Worm (Caenorhabditis elegans) whole organism, young adult: ENCODE measurements around the gene C18H7.7.

ENCODE experiments used
- B0035.1 ChIP-seq: sonication (generic microtip); optimal IDR thresholded peaks from 2 replicates; lab custom pipeline; 2016; ENCODE audit warnings: missing genetic modification characterization, mild to moderate bottlenecking, missing compliant biosample characterization, missing genotype, missing genetic modification reagents
- F49E8.2 ChIP-seq: sonication (generic microtip); optimal IDR thresholded peaks from 3 replicates; lab custom pipeline; 2017; ENCODE audit warnings: missing genetic modification characterization, mild to moderate bottlenecking, missing compliant biosample characterization, antibody characterized with exemption, moderate library complexity; ENCODE audit not compliant: insufficient read depth
- hlh-26 ChIP-seq: fragments of 200-800 bp; sonication (Bioruptor generic); conservative IDR thresholded peaks from 2 replicates; pipeline ENCODE4 v1.3.6; 2022; ENCODE audit warnings: missing genetic modification reagents, missing genetic modification characterization, missing compliant biosample characterization
- hmg-1.2 ChIP-seq: fragments of 200-800 bp; sonication (Bioruptor generic); IDR thresholded peaks from 2 replicates; pipeline ENCODE4 v1.3.6; 2022; ENCODE audit warnings: missing genetic modification reagents, missing genetic modification characterization, missing compliant biosample characterization
- hmg-20 ChIP-seq: fragments of 200-800 bp; sonication (Bioruptor generic); IDR thresholded peaks from 2 replicates; pipeline ENCODE4 v1.3.6; 2022; ENCODE audit warnings: missing genetic modification reagents, missing genetic modification characterization, missing compliant biosample characterization
- lin-35 ChIP-seq, 3 experiments: fragments of 150-350 bp in 2 of 3; sonication (generic microtip) in 1 of 3; optimal IDR thresholded peaks; 2 replicates each; lab custom pipeline; 2014 to 2018; ENCODE audit warnings: missing biosample characterization in 3 of 3, missing genetic modification characterization in 3 of 3, missing genetic modification reagents in 3 of 3
- madf-3 ChIP-seq: fragments of 200-800 bp; sonication (Bioruptor generic); IDR thresholded peaks from 2 replicates; pipeline ENCODE4 v1.3.6; 2022; ENCODE audit warnings: missing genetic modification reagents, missing genetic modification characterization, missing compliant biosample characterization
- nfya-1 ChIP-seq: sonication (generic microtip); optimal IDR thresholded peaks from 2 replicates; lab custom pipeline; 2017; ENCODE audit warnings: antibody characterized with exemption, missing compliant biosample characterization, missing genetic modification characterization, borderline replicate concordance; ENCODE audit not compliant: insufficient read depth
- pbrm-1 ChIP-seq: fragments of 200-800 bp; sonication (Bioruptor generic); IDR thresholded peaks from 2 replicates; pipeline ENCODE4 v1.3.6; 2022; ENCODE audit warnings: missing genetic modification reagents, missing genetic modification characterization, missing compliant biosample characterization
- pha-4 ChIP-seq: fragments of 150-350 bp; sonication (generic microtip); optimal IDR thresholded peaks from 2 replicates; lab custom pipeline; 2014; ENCODE audit warnings: missing biosample characterization, missing genetic modification reagents, missing genetic modification characterization
- rcor-1 ChIP-seq: fragments of 200-800 bp; sonication (Bioruptor generic); IDR thresholded peaks from 2 replicates; pipeline ENCODE4 v1.3.6; 2022; ENCODE audit warnings: missing genetic modification reagents, missing genetic modification characterization, missing compliant biosample characterization

DNA sequence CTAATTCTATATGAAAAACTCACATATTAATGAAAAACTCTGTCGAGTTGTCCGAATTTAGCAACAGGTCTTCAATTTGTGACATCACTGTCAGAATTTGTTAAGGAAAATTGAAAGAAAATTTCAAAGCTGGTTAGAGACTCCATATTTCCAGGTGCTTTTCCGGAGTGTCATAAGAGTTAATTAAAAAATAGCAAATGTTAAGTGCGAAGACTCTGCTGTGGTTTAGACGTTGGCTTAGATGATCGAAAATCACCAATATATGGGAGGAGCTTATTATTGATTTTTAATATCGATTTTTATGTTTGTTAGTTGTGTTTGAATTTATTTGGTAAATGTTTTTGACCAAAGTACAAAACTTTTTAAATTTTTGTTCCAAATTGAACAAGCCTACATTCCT lies 8.5 kb downstream of the C18H7.7 start, which contains the start of gene C18H7.12:
- no peak for TF ChIP-seq hmg-20
- no peak for TF ChIP-seq nfya-1 (tag; lab: Kevin White, UChicago)
- no peak for TF ChIP-seq lin-35 (GFP tag; optimal IDR thresholded peaks at IDR 0.05; lab: Kevin White, UChicago)
- no peak for TF ChIP-seq pbrm-1 (GFP tag; lab: Robert Waterston, UW)
- no peak for TF ChIP-seq madf-3 (GFP tag; lab: Robert Waterston, UW)
- no peak for TF ChIP-seq hmg-1.2
- TF ChIP-seq pha-4 (tag; lab: Kevin White, UChicago), result no peak
- TF ChIP-seq F49E8.2 (tag; lab: Kevin White, UChicago), result no peak
- TF ChIP-seq hlh-26, result no peak
- TF ChIP-seq B0035.1 (tag; lab: Kevin White, UChicago), result no peak
- TF ChIP-seq rcor-1, result no peak
